Worm (Caenorhabditis elegans) whole organism, early embryonic: ENCODE measurements around the gene prmt-9.

ENCODE experiments used
- B0310.2 ChIP-seq: sonication (generic microtip); optimal IDR thresholded peaks from 2 replicates; lab custom pipeline; 2016; ENCODE audit warnings: mild to moderate bottlenecking, missing genetic modification characterization, missing compliant biosample characterization
- F13C5.2 ChIP-seq: sonication (generic microtip); optimal IDR thresholded peaks from 2 replicates; lab custom pipeline; 2017; ENCODE audit warnings: mild to moderate bottlenecking, missing genetic modification characterization, inconsistent platforms, missing compliant biosample characterization
- aly-1 ChIP-seq: sonication (generic microtip); optimal IDR thresholded peaks from 2 replicates; lab custom pipeline; 2016; ENCODE audit warnings: missing genetic modification characterization, missing compliant biosample characterization
- ama-1 ChIP-seq: fragments of 150-350 bp; optimal IDR thresholded peaks from 2 replicates; lab custom pipeline; 2014
- ets-7 ChIP-seq: sonication (generic microtip); optimal IDR thresholded peaks from 2 replicates; lab custom pipeline; 2016; ENCODE audit warnings: missing genotype, missing genetic modification characterization, missing compliant biosample characterization
- hnd-1 ChIP-seq: sonication (generic microtip); optimal IDR thresholded peaks from 2 replicates; lab custom pipeline; 2016; ENCODE audit warnings: missing genetic modification characterization, missing compliant biosample characterization
- pes-1 ChIP-seq: fragments of 200-800 bp; sonication (Bioruptor generic); IDR thresholded peaks from 2 replicates; pipeline ENCODE4 v1.3.6; 2022; ENCODE audit warnings: missing genetic modification reagents, missing genetic modification characterization, missing compliant biosample characterization
- sea-1 ChIP-seq: fragments of 200-800 bp; sonication (Bioruptor generic); conservative IDR thresholded peaks from 2 replicates; pipeline ENCODE4 v1.3.6; 2022; ENCODE audit warnings: missing genetic modification characterization, missing compliant biosample characterization
- tbx-37 ChIP-seq: fragments of 200-800 bp; sonication (Bioruptor generic); conservative IDR thresholded peaks from 2 replicates; pipeline ENCODE4 v1.3.6; 2022; ENCODE audit warnings: missing genetic modification reagents, missing genetic modification characterization, missing compliant biosample characterization

DNA sequence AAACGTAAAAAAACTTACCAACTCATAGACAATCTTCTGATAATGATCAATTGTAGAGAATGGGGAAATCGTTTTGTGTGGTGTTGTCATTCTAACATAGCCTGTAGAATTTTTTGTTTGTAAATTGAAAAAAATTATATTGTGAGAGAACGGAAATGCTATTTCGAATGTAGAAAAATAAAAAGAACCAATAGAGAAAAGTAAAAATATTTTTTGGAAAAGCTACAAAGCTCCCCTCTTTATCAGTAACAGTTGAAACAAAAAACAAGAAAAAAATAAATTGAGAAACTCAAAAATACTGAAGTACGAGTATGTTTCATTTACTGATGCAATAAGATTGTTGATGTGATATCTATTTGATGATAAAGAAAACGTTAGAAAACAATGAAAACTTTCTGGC, 27.5 kb upstream of the prmt-9 start, which contains the start of gene C27D8.3:
- no peak for TF ChIP-seq B0310.2 (tag; lab: Kevin White, UChicago)
- no peak for TF ChIP-seq sea-1
- TF ChIP-seq aly-1 (tag; lab: Kevin White, UChicago) = no peak
- TF ChIP-seq ama-1 = no peak
- TF ChIP-seq hnd-1 (tag; lab: Kevin White, UChicago) = no peak
- no peak for TF ChIP-seq pes-1 (GFP tag; lab: Robert Waterston, UW)
- TF ChIP-seq ets-7 = no peak
- no peak for TF ChIP-seq F13C5.2 (tag; lab: Kevin White, UChicago)
- no peak for TF ChIP-seq tbx-37 (GFP tag; lab: Robert Waterston, UW)
